Fruit fly (Drosophila melanogaster) whole organism, embryonic: Measurements from ENCODE around the gene SrpRbeta.

Source experiments
- Bgb ChIP-seq: fragments of 200-800 bp; sonication (Bioruptor generic); IDR thresholded peaks from 2 replicates; pipeline ENCODE4 v1.3.6; 2022; ENCODE audit warnings: missing biosample characterization, missing genetic modification characterization; ENCODE audit not compliant: partially characterized antibody
- Chrac-16 ChIP-seq: fragments of 200-800 bp; sonication (Bioruptor generic); optimal IDR thresholded peaks from 3 replicates; lab custom pipeline; 2016; ENCODE audit warnings: missing biosample characterization, missing genetic modification characterization
- Neu2 ChIP-seq: fragments of 200-800 bp; sonication (Bioruptor generic); optimal IDR thresholded peaks from 3 replicates; lab custom pipeline; 2016; ENCODE audit warnings: missing biosample characterization, missing genetic modification characterization, borderline replicate concordance
- bsh ChIP-seq, 2 experiments: fragments of 200-800 bp; sonication (Bioruptor generic); optimal IDR thresholded peaks; 2 replicates each; lab custom pipeline; 2017 to 2018; ENCODE audit warnings: mild to moderate bottlenecking in 2 of 2, missing biosample characterization in 2 of 2, missing genetic modification characterization in 2 of 2, moderate library complexity in 1 of 2
- gsb-n ChIP-seq: fragments of 200-800 bp; sonication (Bioruptor generic); optimal IDR thresholded peaks from 3 replicates; lab custom pipeline; 2018; ENCODE audit warnings: missing biosample characterization, mild to moderate bottlenecking, missing genetic modification characterization
- hb ChIP-seq: fragments of 200-800 bp; sonication (Bioruptor generic); IDR thresholded peaks from 3 replicates; pipeline ENCODE4 v1.3.6; 2022; ENCODE audit warnings: missing biosample characterization, missing genetic modification characterization; ENCODE audit not compliant: partially characterized antibody
- peb ChIP-seq: fragments of 200-800 bp; sonication (Bioruptor generic); IDR thresholded peaks from 2 replicates; pipeline ENCODE4 v1.3.6; 2022; ENCODE audit warnings: missing biosample characterization, missing genetic modification characterization
- usp ChIP-seq: fragments of >200 bp; optimal IDR thresholded peaks from 2 replicates; lab custom pipeline; 2017; ENCODE audit warnings: missing biosample characterization, missing genetic modification characterization

dm6 chr3L:8707075-8707474 is 12.9 kb downstream of the SrpRbeta start:
- TF ChIP-seq Bgb (GFP tag; lab: Robert Waterston, UW): no peak
- no peak for TF ChIP-seq Neu2 (GFP tag; lab: Kevin White, UChicago)
- TF ChIP-seq usp (GFP tag; lab: Kevin White, UChicago): no peak
- TF ChIP-seq Chrac-16 (GFP tag; lab: Kevin White, UChicago): no peak
- TF ChIP-seq peb (GFP tag; lab: Robert Waterston, UW): no peak
- TF ChIP-seq hb (GFP tag; lab: Robert Waterston, UW): no peak
- TF ChIP-seq bsh (GFP tag; optimal IDR thresholded peaks at IDR 0.05; lab: Kevin White, UChicago): no peak
- no peak for TF ChIP-seq gsb-n (tag; lab: Kevin White, UChicago)
